Worm (Caenorhabditis elegans) whole organism, L4 larva: ENCODE data around the gene skpt-1.

Source experiments
- D1046.2 ChIP-seq: fragments of 200-800 bp; sonication (Bioruptor generic); IDR thresholded peaks from 2 replicates; pipeline ENCODE4 v1.3.6; 2022; ENCODE audit warnings: missing genetic modification characterization, missing compliant biosample characterization
- F26F4.8 ChIP-seq: fragments of 200-800 bp; sonication (Bioruptor generic); conservative IDR thresholded peaks from 2 replicates; pipeline ENCODE4 v1.3.6; 2022; ENCODE audit warnings: missing genetic modification characterization, missing compliant biosample characterization
- F49E8.2 ChIP-seq: sonication (generic microtip); optimal IDR thresholded peaks from 2 replicates; lab custom pipeline; 2016; ENCODE audit warnings: missing compliant biosample characterization, mild to moderate bottlenecking, missing genetic modification characterization, borderline replicate concordance
- R02D3.7 ChIP-seq: fragments of 150-350 bp; sonication (generic microtip); optimal IDR thresholded peaks from 3 replicates; lab custom pipeline; 2014; ENCODE audit warnings: missing biosample characterization, missing genetic modification characterization
- T26A8.4 ChIP-seq: fragments of 200-800 bp; sonication (Bioruptor generic); IDR thresholded peaks from 2 replicates; pipeline ENCODE4 v1.3.6; 2022; ENCODE audit warnings: missing genetic modification characterization, missing compliant biosample characterization
- Y105C5A.15 ChIP-seq: fragments of 200-800 bp; sonication (Bioruptor generic); IDR thresholded peaks from 2 replicates; pipeline ENCODE4 v1.3.6; 2022; ENCODE audit warnings: missing genetic modification characterization, missing compliant biosample characterization
- Y75B8A.6 ChIP-seq: fragments of 200-800 bp; sonication (Bioruptor generic); IDR thresholded peaks from 2 replicates; pipeline ENCODE4 v1.3.6; 2022; ENCODE audit warnings: missing genetic modification reagents, missing genetic modification characterization, missing compliant biosample characterization
- ZK337.2 ChIP-seq: fragments of 200-800 bp; sonication (Bioruptor generic); IDR thresholded peaks from 2 replicates; pipeline ENCODE4 v1.3.6; 2022; ENCODE audit warnings: missing genetic modification reagents, missing genetic modification characterization, missing compliant biosample characterization
- ZK546.5 ChIP-seq, 2 experiments: sonication (generic microtip); optimal IDR thresholded peaks; 2 replicates each; lab custom pipeline; 2017; ENCODE audit warnings: missing biosample characterization in 2 of 2, missing genetic modification characterization in 2 of 2
- aha-1 ChIP-seq: fragments of 150-350 bp; peaks from one replicate; lab custom pipeline; 2014; ENCODE audit warnings: missing biosample characterization, missing genetic modification characterization
- ceh-20 ChIP-seq: fragments of 200-800 bp; sonication (Bioruptor generic); IDR thresholded peaks from 2 replicates; pipeline ENCODE4 v1.3.6; 2022; ENCODE audit warnings: missing genetic modification reagents, missing genetic modification characterization, missing compliant biosample characterization
- ceh-32 ChIP-seq: sonication (generic microtip); optimal IDR thresholded peaks from 2 replicates; lab custom pipeline; 2016; ENCODE audit warnings: mild to moderate bottlenecking, missing genetic modification characterization, missing compliant biosample characterization; ENCODE audit not compliant: poor library complexity
- ceh-44 ChIP-seq: fragments of 200-800 bp; sonication (Bioruptor generic); IDR thresholded peaks from 2 replicates; pipeline ENCODE4 v1.3.6; 2022; ENCODE audit warnings: missing genetic modification reagents, missing genetic modification characterization, missing compliant biosample characterization
- ceh-62 ChIP-seq: sonication (generic microtip); optimal IDR thresholded peaks from 2 replicates; lab custom pipeline; 2017; ENCODE audit warnings: missing biosample characterization, missing genetic modification characterization
- ces-1 ChIP-seq: fragments of 150-350 bp; sonication (generic microtip); optimal IDR thresholded peaks from 4 replicates; lab custom pipeline; 2014; ENCODE audit warnings: missing biosample characterization, missing genetic modification reagents, missing genetic modification characterization
- daf-12 ChIP-seq: fragments of 150-350 bp; optimal IDR thresholded peaks from 2 replicates; lab custom pipeline; 2014; ENCODE audit warnings: missing biosample characterization, missing genetic modification reagents, missing genetic modification characterization
- daf-16 ChIP-seq, 3 experiments: sonication (generic microtip); optimal IDR thresholded peaks; 2 replicates each; lab custom pipeline; 2016 to 2017; ENCODE audit warnings: missing genetic modification characterization in 3 of 3, missing genetic modification reagents in 3 of 3, mild to moderate bottlenecking in 2 of 3, missing compliant biosample characterization in 2 of 3, missing biosample characterization in 1 of 3, moderate library complexity in 1 of 3
- daf-19 ChIP-seq: fragments of 200-800 bp; sonication (Bioruptor generic); conservative IDR thresholded peaks from 2 replicates; pipeline ENCODE4 v1.3.6; 2022; ENCODE audit warnings: missing genetic modification characterization, missing compliant biosample characterization
- dmd-6 ChIP-seq: fragments of 200-800 bp; sonication (Bioruptor generic); IDR thresholded peaks from 2 replicates; pipeline ENCODE4 v1.3.6; 2022; ENCODE audit warnings: missing genetic modification reagents, missing genetic modification characterization, missing compliant biosample characterization
- dmd-9 ChIP-seq: fragments of 200-800 bp; sonication (Bioruptor generic); IDR thresholded peaks from 2 replicates; pipeline ENCODE4 v1.3.6; 2022; ENCODE audit warnings: missing genetic modification reagents, missing genetic modification characterization, missing compliant biosample characterization
- dpl-1 ChIP-seq: fragments of 150-350 bp; optimal IDR thresholded peaks from 2 replicates; lab custom pipeline; 2014; ENCODE audit warnings: missing biosample characterization, missing genetic modification reagents, missing genetic modification characterization
- duxl-1 ChIP-seq: sonication (generic microtip); optimal IDR thresholded peaks from 2 replicates; lab custom pipeline; 2016; ENCODE audit warnings: mild to moderate bottlenecking, missing genetic modification characterization, moderate library complexity, missing compliant biosample characterization; ENCODE audit not compliant: poor library complexity
- dve-1 ChIP-seq: sonication (generic microtip); optimal IDR thresholded peaks from 2 replicates; lab custom pipeline; 2017; ENCODE audit warnings: antibody characterized with exemption, mild to moderate bottlenecking, missing genetic modification characterization, missing compliant biosample characterization; ENCODE audit not compliant: insufficient read depth
- hlh-11 ChIP-seq: fragments of 200-800 bp; sonication (Bioruptor generic); optimal IDR thresholded peaks from 2 replicates; lab custom pipeline; 2018; ENCODE audit warnings: mild to moderate bottlenecking, missing genetic modification characterization, missing compliant biosample characterization
- hlh-30 ChIP-seq: sonication (generic microtip); optimal IDR thresholded peaks from 2 replicates; lab custom pipeline; 2017; ENCODE audit warnings: antibody characterized with exemption, mild to moderate bottlenecking, missing genetic modification characterization, missing compliant biosample characterization; ENCODE audit not compliant: insufficient read depth
- jun-1 ChIP-seq: fragments of 150-350 bp; optimal IDR thresholded peaks from 2 replicates; lab custom pipeline; 2014; ENCODE audit warnings: missing biosample characterization, missing genetic modification reagents, missing genetic modification characterization
- lin-13 ChIP-seq: fragments of 150-350 bp; optimal IDR thresholded peaks from 2 replicates; lab custom pipeline; 2014; ENCODE audit warnings: missing biosample characterization, missing genetic modification reagents, missing genetic modification characterization
- lin-15B ChIP-seq: fragments of 150-350 bp; sonication (generic microtip); optimal IDR thresholded peaks from 3 replicates; lab custom pipeline; 2014; ENCODE audit warnings: missing biosample characterization, missing genetic modification characterization
- lin-29 ChIP-seq: fragments of 200-800 bp; sonication (Bioruptor generic); IDR thresholded peaks from 2 replicates; pipeline ENCODE4 v1.3.6; 2022; ENCODE audit warnings: missing genetic modification reagents, missing genetic modification characterization, missing compliant biosample characterization
- lin-38 ChIP-seq: fragments of 200-800 bp; sonication (Bioruptor generic); IDR thresholded peaks from 2 replicates; pipeline ENCODE4 v1.3.6; 2022; ENCODE audit warnings: missing genetic modification reagents, missing genetic modification characterization, missing compliant biosample characterization
- lir-3 ChIP-seq: sonication (generic microtip); optimal IDR thresholded peaks from 2 replicates; lab custom pipeline; 2016; ENCODE audit warnings: mild to moderate bottlenecking, missing genetic modification characterization, missing compliant biosample characterization
- lsy-2 ChIP-seq, 2 experiments: fragments of 150-350 bp in 1 of 2; sonication (generic microtip) in 1 of 2; optimal IDR thresholded peaks; 2 replicates each; lab custom pipeline; 2014 to 2017; ENCODE audit warnings: missing biosample characterization in 2 of 2, missing genetic modification characterization in 2 of 2
- madf-5 ChIP-seq, 2 experiments: fragments of 200-800 bp; sonication (Bioruptor generic); IDR thresholded peaks; 2 replicates each; pipeline ENCODE4 v1.3.6; 2022; ENCODE audit warnings: missing compliant biosample characterization in 2 of 2, missing genetic modification characterization in 2 of 2
- mdt-29 ChIP-seq: fragments of 200-800 bp; sonication (Bioruptor generic); IDR thresholded peaks from 2 replicates; pipeline ENCODE4 v1.3.6; 2022; ENCODE audit warnings: missing genetic modification reagents, missing genetic modification characterization, missing compliant biosample characterization
- mep-1 ChIP-seq: fragments of 150-350 bp; sonication (generic microtip); optimal IDR thresholded peaks from 3 replicates; lab custom pipeline; 2014; ENCODE audit warnings: missing biosample characterization, missing genetic modification characterization
- mes-2 ChIP-seq: sonication (generic microtip); optimal IDR thresholded peaks from 2 replicates; lab custom pipeline; 2016; ENCODE audit warnings: missing genotype, mild to moderate bottlenecking, missing genetic modification characterization, missing compliant biosample characterization; ENCODE audit not compliant: poor library complexity, severe bottlenecking
- mxl-2 ChIP-seq: fragments of 200-800 bp; sonication (Bioruptor generic); conservative IDR thresholded peaks from 2 replicates; pipeline ENCODE4 v1.3.6; 2022; ENCODE audit warnings: missing genetic modification reagents, missing genetic modification characterization, missing compliant biosample characterization
- nhr-237 ChIP-seq: sonication (generic microtip); optimal IDR thresholded peaks from 2 replicates; lab custom pipeline; 2017; ENCODE audit warnings: missing biosample characterization, missing genetic modification characterization
- nhr-25 ChIP-seq: sonication (generic microtip); optimal IDR thresholded peaks from 2 replicates; lab custom pipeline; 2017; ENCODE audit warnings: missing genetic modification characterization, mild to moderate bottlenecking, missing compliant biosample characterization, antibody characterized with exemption, moderate library complexity, borderline replicate concordance; ENCODE audit not compliant: insufficient read depth
- nhr-28 ChIP-seq: fragments of 150-350 bp; optimal IDR thresholded peaks from 2 replicates; lab custom pipeline; 2014; ENCODE audit warnings: missing biosample characterization, missing genetic modification characterization
- php-3 ChIP-seq: fragments of 200-800 bp; sonication (Bioruptor generic); IDR thresholded peaks from 2 replicates; pipeline ENCODE4 v1.3.6; 2022; ENCODE audit warnings: missing genetic modification reagents, missing genetic modification characterization, missing compliant biosample characterization
- rbr-2 ChIP-seq: sonication (generic microtip); optimal IDR thresholded peaks from 2 replicates; lab custom pipeline; 2016; ENCODE audit warnings: missing genotype, missing genetic modification characterization, missing compliant biosample characterization
- set-16 ChIP-seq: fragments of 200-800 bp; sonication (Bioruptor generic); IDR thresholded peaks from 2 replicates; pipeline ENCODE4 v1.3.6; 2022; ENCODE audit warnings: missing genetic modification reagents, missing genetic modification characterization, missing compliant biosample characterization
- skn-1 ChIP-seq: fragments of 150-350 bp; optimal IDR thresholded peaks from 2 replicates; lab custom pipeline; 2014; ENCODE audit warnings: missing biosample characterization, missing genetic modification characterization
- snpc-1.2 ChIP-seq: fragments of 200-800 bp; sonication (Bioruptor generic); IDR thresholded peaks from 2 replicates; pipeline ENCODE4 v1.3.6; 2022; ENCODE audit warnings: missing genetic modification reagents, missing genetic modification characterization, missing compliant biosample characterization
- snpc-4 ChIP-seq: fragments of 150-350 bp; optimal IDR thresholded peaks from 2 replicates; lab custom pipeline; 2014; ENCODE audit warnings: missing biosample characterization, missing genetic modification characterization
- unc-130 ChIP-seq: sonication (generic microtip); optimal IDR thresholded peaks from 2 replicates; lab custom pipeline; 2016; ENCODE audit warnings: missing genetic modification reagents, missing genetic modification characterization, missing compliant biosample characterization
- unc-39 ChIP-seq: sonication (generic microtip); optimal IDR thresholded peaks from 2 replicates; lab custom pipeline; 2017; ENCODE audit warnings: missing biosample characterization, missing genetic modification characterization
- zag-1 ChIP-seq: fragments of 150-350 bp; optimal IDR thresholded peaks from 2 replicates; lab custom pipeline; 2014; ENCODE audit warnings: missing biosample characterization, missing genetic modification characterization
- ztf-11 ChIP-seq: fragments of 150-350 bp; optimal IDR thresholded peaks from 2 replicates; lab custom pipeline; 2014; ENCODE audit warnings: missing biosample characterization, missing genetic modification characterization
- ztf-7 ChIP-seq: fragments of 150-350 bp; optimal IDR thresholded peaks from 2 replicates; lab custom pipeline; 2014; ENCODE audit warnings: missing biosample characterization, missing genetic modification characterization

The skpt-1 gene

ce11 chrIII:5421406-5421805 is 26.8 kb downstream of the skpt-1 start (continued):
- no peak for TF ChIP-seq unc-39 (tag; lab: Kevin White, UChicago)
- TF ChIP-seq jun-1: no peak
- TF ChIP-seq unc-130: no peak
- no peak for TF ChIP-seq D1046.2 (GFP tag; lab: Robert Waterston, UW)
- TF ChIP-seq skn-1: no peak
- TF ChIP-seq hlh-11 (tag; lab: Kevin White, UChicago): peak; percentile 72
- no peak for TF ChIP-seq ceh-32
- TF ChIP-seq Y75B8A.6 (GFP tag; lab: Robert Waterston, UW): no peak
- TF ChIP-seq dmd-6 (GFP tag; lab: Robert Waterston, UW): peak; percentile 71
- TF ChIP-seq nhr-28 (tag; lab: Kevin White, UChicago): peak; percentile 56
- TF ChIP-seq nhr-237 (tag; lab: Kevin White, UChicago): no peak
- no peak for TF ChIP-seq ztf-7 (tag; lab: Kevin White, UChicago)
- TF ChIP-seq ceh-20: no peak
- no peak for TF ChIP-seq ZK337.2 (GFP tag; lab: Robert Waterston, UW)
- no peak for TF ChIP-seq aha-1 (tag; lab: Kevin White, UChicago)
- peak; percentile 46 for TF ChIP-seq dve-1 (tag; lab: Kevin White, UChicago)
- no peak for TF ChIP-seq dpl-1 (GFP tag; lab: Kevin White, UChicago)
- TF ChIP-seq lin-29 (GFP tag; lab: Robert Waterston, UW): no peak
- no peak for TF ChIP-seq php-3 (GFP tag; lab: Robert Waterston, UW)
- no peak for TF ChIP-seq ceh-44
- no peak for TF ChIP-seq nhr-25
- peak; percentile 13 for TF ChIP-seq hlh-30 (tag; lab: Kevin White, UChicago)
- TF ChIP-seq snpc-1.2: no peak
- no peak for TF ChIP-seq Y105C5A.15 (GFP tag; lab: Robert Waterston, UW)
- no peak for TF ChIP-seq duxl-1
- TF ChIP-seq mes-2: peak; percentile 24
- TF ChIP-seq lir-3 (tag; lab: Kevin White, UChicago): no peak
- no peak for TF ChIP-seq ZK546.5 (tag; optimal IDR thresholded peaks at IDR 0.05; lab: Kevin White, UChicago)
- TF ChIP-seq lin-15B (tag; lab: Kevin White, UChicago): no peak
- no peak for TF ChIP-seq ztf-11 (tag; lab: Kevin White, UChicago)
- no peak for TF ChIP-seq dmd-9 (GFP tag; lab: Robert Waterston, UW)
- no peak for TF ChIP-seq madf-5 (GFP tag; IDR thresholded peaks at IDR 0.05; lab: Robert Waterston, UW)
- no peak for TF ChIP-seq mdt-29
- TF ChIP-seq daf-19 (GFP tag; lab: Robert Waterston, UW): no peak

ce11 chrIII:5420276-5420675 is 27.9 kb downstream of the skpt-1 start:
- peak; percentile 16 for TF ChIP-seq hlh-11 (tag; lab: Kevin White, UChicago)
- no peak for TF ChIP-seq ceh-62 (tag; lab: Kevin White, UChicago)
- no peak for TF ChIP-seq ces-1 (GFP tag; lab: Kevin White, UChicago)
- TF ChIP-seq unc-39 (tag; lab: Kevin White, UChicago): no peak
- TF ChIP-seq lin-38 (GFP tag; lab: Robert Waterston, UW): no peak
- TF ChIP-seq lin-13 (GFP tag; lab: Kevin White, UChicago): no peak
- no peak for TF ChIP-seq mxl-2 (GFP tag; lab: Robert Waterston, UW)
- TF ChIP-seq dve-1 (tag; lab: Kevin White, UChicago): peak; percentile 56
- 0 out of 2 replicates have a peak, but pooled peaks have one; percentile 18 for TF ChIP-seq php-3 (GFP tag; lab: Robert Waterston, UW)
- no peak for TF ChIP-seq snpc-4
- TF ChIP-seq ceh-32: no peak
- TF ChIP-seq daf-12 (tag; lab: Kevin White, UChicago): no peak
- no peak for TF ChIP-seq lsy-2 (tag; optimal IDR thresholded peaks at IDR 0.05; lab: Kevin White, UChicago)
- no peak for TF ChIP-seq F49E8.2
- no peak for TF ChIP-seq rbr-2 (tag; lab: Kevin White, UChicago)
- no peak for TF ChIP-seq F26F4.8 (GFP tag; lab: Robert Waterston, UW)
- no peak for TF ChIP-seq ztf-11 (tag; lab: Kevin White, UChicago)
- TF ChIP-seq T26A8.4 (GFP tag; lab: Robert Waterston, UW): no peak
- TF ChIP-seq R02D3.7 (tag; lab: Kevin White, UChicago): no peak
- no peak for TF ChIP-seq daf-16 (GFP tag; optimal IDR thresholded peaks at IDR 0.05; lab: Kevin White, UChicago)
- TF ChIP-seq daf-16 (tag; optimal IDR thresholded peaks at IDR 0.05; lab: Kevin White, UChicago): peak; percentile 93
- no peak for TF ChIP-seq zag-1 (tag; lab: Kevin White, UChicago)
- TF ChIP-seq set-16: no peak
- TF ChIP-seq mep-1 (tag; lab: Kevin White, UChicago): no peak
